Fruit fly (Drosophila melanogaster) ovary, adult (tissue): ENCODE results near the gene NitFhit.

ENCODE experiments used
- CG17801 ChIP-seq: fragments of 200-800 bp; optimal IDR thresholded peaks from 2 replicates; lab custom pipeline; 2019; ENCODE audit warnings: missing biosample characterization, mild to moderate bottlenecking, missing genetic modification characterization, moderate library complexity; ENCODE audit not compliant: partially characterized antibody

The NitFhit gene

DNA sequence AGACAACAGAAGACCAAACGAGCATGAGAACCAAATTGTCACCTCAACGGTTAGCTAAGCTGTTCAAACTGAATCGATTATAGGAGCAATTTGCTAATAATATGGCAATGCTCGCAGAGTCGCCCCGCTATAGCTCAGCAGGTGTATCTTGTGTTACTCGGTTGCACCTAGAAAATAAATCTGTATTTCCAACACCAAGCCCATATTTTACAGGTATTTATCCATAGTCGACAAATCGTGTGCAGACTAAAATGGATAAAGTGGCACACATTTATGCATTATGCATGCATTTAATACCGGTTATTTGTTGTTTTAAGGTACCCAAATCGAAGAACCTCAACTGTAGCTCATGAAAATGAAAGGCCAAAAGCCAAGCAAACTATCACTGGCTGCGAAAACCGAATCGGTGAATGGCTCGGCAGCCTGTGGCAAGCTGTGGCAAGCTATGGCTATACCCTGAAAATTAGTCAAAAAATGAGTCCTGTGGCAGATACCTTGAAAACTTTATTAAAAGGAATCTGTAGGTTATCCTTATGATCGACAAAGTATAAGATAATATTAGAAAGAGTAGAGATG, 24.5 kb upstream of the NitFhit start, which contains the start of gene Vdup1:
Vdup1 (minus strand) TSS at position 51 of the 576 bp plus-strand sequence.
- TF ChIP-seq CG17801 (GFP tag; lab: Kevin White, UChicago) = no peak

DNA sequence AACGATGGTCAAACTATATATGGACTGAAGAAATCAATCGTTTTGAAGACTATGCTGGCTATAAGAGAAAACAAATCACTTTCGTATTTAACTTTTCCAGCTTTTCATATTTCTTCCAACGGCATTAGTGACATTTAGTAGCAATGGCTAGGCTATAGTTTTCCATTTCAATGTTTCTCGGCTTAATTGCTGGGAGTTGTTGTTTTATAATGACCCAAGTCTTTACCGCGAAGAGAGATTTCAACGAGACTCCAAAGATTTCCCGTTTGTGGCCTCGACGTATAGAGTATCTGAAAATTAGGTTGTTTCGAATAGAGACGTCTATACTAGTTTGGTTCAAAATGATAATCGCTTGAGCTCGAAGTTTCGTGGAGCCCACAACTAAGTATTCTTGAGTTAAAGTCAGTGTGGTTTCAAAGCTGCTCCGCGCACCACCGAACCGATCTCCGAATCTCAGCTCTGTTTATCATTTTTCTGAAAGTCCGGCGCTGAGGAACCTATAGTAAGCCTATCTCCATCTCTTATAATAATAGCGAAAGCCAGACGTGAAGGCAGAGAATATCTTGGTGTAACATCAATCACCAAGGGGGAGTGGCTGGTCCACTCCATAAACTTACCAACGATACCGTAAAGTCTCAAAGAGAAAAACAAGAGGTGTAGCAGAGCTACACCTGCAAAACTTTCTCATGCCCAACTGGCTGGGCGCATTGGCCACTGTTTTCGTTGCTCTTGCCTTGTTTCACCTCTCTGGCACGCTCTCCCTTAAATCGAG, 23.9 kb upstream of the NitFhit start, which contains the start of gene CG13875:
CG13875 (plus strand) TSS at position 434 of the 772 bp plus-strand sequence.
- TF ChIP-seq CG17801 (GFP tag; lab: Kevin White, UChicago) = no peak

DNA sequence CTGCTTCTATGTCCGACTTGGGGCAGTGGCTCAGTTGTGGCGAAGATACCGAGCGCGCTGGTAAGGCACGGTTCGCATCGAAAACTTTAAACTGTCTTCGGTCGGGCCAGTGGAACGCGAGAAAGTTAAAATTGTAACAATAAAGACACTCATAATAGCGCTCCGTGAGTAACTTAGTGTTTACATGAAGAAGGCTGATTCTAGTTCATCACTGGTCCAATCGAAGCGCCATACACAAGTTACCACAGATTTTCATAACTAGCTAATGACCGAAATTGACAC, 23.3 kb upstream of the NitFhit start:
- peak; percentile 16 for TF ChIP-seq CG17801 (GFP tag; lab: Kevin White, UChicago)

DNA sequence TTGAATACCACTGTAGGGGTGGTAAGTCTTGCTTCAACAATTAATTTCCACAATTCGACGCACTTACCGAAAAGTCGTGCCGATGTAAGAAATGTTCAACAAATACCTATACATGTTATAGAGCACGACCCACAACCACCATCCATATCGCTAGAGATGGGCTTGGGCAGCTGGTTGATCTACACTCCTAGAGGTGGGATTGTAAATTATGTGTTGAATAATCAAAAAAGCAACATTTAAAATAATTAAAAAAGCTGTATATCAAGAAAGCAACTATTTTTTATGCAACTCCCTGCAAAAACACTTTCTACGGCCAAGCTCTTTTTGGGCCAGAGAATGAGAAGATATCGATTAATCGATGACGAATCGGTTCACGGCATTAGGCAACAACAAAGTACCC, 19.3 kb upstream of the NitFhit start, which contains the start of the genes CG34140, Mkp and Mtch:
CG34140 (minus strand) TSS at position 174 of the 400 bp plus-strand sequence.
Mkp (minus strand) TSS at position 290 of the 400 bp plus-strand sequence.
Mtch (plus strand) TSS at position 376 of the 400 bp plus-strand sequence.
- TF ChIP-seq CG17801 (GFP tag; lab: Kevin White, UChicago) = peak; percentile 87

DNA sequence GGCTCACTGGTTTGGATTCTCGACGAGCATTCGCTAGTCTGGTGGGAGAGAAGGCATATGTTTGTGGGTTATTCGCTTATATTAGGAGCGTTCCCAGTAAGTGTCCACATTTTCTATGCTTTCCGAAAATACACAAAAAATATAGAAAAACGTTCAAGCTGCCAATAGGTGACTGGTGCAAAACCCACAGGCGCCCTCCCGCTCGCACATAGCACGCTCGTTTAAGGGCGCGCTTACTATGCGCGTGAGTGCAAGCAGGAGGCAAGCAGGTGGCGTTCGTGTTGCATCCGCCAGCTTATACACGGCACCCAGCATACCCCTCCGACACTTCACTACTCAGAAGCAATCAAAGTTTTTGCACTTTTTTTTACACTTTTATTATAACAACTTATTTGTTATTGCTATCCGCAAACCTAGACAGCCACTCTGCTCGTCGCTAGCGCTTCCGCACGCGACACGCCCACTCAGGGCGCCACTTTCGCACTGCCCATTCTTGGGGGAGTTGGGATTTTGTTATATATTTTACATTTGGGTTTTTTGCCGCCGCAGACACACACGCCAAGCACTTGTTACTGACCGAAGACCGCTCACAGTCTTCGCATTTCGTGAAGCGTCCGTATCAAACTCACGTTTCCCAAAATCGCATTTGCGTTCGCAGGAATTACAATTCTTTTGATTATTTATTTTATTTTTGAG, 4.3 kb upstream of the NitFhit start:
- no peak for TF ChIP-seq CG17801 (GFP tag; lab: Kevin White, UChicago)

DNA sequence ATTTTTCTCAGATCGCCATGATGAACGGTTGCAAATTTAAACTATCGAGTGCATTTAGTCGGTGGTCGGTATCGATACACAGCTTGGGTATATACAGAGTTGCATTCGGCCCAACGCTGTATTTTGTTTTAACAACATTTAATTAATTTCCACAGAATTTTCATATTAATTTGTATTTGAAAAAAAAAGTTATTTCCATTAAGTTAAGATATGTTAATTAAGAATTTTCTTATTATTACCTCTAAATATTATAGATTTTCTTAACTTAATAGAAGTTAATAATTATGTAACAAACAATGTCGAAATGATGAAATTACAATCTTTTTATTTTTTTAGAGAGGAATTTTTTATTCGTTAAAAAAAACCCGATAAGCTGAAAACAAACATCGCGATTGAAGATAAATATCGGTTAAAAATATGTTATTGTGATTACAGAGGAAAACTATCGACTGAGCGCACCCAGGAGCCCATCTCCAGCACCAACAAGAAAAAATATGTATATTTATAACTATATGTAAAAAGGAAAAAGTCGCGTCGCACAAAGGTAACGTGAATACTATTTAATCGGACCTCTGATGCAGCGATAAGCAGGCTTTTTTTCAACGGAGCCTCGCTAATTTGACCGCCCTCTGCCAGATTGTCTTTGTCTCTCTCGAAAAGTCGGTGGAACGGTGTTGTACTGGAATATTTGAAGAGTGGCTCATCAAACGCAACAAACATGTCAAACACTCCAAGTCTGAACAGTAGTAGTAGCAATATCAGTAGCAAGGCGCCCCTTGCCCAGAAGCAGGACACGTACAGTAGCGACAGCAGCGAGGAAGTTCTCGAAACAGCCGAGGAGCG, 3.6 kb upstream of the NitFhit start, which contains the start of the genes rno and mri:
rno (minus strand) TSS at position 9 of the 843 bp plus-strand sequence.
mri (plus strand) TSS at position 421 of the 843 bp plus-strand sequence.
- TF ChIP-seq CG17801 (GFP tag; lab: Kevin White, UChicago) = peak; percentile 76

DNA sequence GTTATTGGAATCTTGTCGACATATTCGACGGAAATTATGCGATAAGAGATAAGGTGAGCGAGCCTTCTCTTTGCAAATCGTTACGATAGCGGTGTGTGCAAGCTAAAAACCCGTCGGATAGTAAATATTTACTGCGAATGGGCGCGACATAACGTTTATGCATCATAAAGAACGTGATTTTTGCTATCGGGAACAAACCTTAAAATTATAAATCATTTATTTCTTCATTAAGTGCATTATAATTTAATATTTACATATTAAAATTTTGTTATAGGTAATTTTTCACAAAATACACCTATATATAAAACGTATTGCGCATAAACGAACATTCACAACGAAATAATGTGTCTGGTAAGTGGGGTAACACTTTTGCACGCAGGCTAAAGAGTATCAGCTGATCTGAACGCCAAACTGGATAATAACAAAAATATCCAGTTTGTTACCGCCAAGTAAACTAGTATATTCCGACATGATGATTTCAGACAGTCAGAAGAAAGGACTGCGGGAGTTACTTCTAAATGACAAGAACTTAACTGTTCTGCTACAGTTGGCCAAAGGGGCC, 2.3 kb downstream of the NitFhit start, which contains the start of the genes Gk1 and CG13876:
Gk1 (minus strand) TSS at position 122 of the 562 bp plus-strand sequence.
CG13876 (plus strand) TSS at position 412 of the 562 bp plus-strand sequence.
- peak; percentile 99 for TF ChIP-seq CG17801 (GFP tag; lab: Kevin White, UChicago)

DNA sequence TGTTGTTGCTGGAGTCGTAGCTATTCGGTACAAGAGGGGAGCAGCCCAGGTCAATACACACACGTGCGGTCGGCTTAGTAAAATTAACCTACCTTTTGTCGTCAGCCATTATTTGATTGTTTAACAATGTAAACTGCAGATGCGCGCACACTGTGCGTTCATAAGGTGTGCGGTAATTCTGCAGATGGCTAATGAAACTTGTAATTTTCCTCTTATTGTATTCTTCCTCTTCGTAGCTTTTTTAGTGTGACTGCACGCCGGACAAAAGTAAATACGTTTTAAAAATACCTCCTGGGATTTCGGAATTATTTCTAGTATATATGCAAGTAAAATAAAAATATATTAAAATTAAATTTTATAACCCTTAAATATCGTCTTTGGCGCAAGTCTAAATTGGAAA, 7.7 kb downstream of the NitFhit start, which contains the start of gene Prp4k:
Prp4k (minus strand) TSS at position 258 of the 400 bp plus-strand sequence.
- TF ChIP-seq CG17801 (GFP tag; lab: Kevin White, UChicago) = peak; percentile 40

DNA sequence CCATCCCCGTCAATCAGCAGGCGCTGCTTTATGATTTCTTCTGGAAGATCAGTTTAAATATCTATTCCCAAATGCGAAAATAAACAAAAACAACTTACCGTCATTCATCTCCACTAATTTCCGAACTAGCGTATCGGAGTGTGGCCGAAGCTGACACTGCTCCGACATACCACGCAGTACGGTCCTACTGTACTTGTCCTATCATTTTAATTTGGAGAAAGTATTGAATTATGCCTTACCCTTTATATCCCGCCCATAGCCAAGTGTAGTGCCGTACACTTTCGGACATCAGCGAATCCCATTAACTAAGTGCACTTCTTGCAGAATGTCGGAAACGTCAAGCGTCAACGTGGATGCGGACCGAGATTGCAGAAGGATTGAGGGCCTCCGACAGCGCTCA, 9.0 kb downstream of the NitFhit start, which contains the start of the genes thoc7 and Dis3l2:
thoc7 (minus strand) TSS at position 168 of the 400 bp plus-strand sequence.
Dis3l2 (plus strand) TSS at position 190 of the 400 bp plus-strand sequence.
- TF ChIP-seq CG17801 (GFP tag; lab: Kevin White, UChicago) = peak; percentile 11

DNA sequence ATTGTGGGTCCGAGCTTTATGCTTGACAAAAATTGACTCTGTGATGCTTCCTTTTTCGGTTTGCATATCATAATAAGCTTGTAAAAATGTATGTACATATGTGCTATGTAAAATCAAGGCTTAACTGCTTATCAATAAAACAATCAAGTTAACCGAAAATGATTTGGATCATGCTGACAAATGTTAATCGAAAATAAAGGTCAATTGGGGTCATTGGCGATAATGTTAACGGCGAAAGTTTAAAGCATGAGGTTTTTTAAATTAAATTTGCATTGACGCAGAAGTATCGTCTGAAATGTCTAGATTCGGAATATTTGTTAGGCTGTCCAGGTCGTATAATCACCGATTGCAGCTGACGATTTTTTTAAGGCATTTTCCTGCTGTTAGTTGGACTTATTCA, 12.8 kb downstream of the NitFhit start, which contains the start of gene Kaz1-ORFB:
Kaz1-ORFB (plus strand) TSS at position 301 of the 400 bp plus-strand sequence.
- no peak for TF ChIP-seq CG17801 (GFP tag; lab: Kevin White, UChicago)

DNA sequence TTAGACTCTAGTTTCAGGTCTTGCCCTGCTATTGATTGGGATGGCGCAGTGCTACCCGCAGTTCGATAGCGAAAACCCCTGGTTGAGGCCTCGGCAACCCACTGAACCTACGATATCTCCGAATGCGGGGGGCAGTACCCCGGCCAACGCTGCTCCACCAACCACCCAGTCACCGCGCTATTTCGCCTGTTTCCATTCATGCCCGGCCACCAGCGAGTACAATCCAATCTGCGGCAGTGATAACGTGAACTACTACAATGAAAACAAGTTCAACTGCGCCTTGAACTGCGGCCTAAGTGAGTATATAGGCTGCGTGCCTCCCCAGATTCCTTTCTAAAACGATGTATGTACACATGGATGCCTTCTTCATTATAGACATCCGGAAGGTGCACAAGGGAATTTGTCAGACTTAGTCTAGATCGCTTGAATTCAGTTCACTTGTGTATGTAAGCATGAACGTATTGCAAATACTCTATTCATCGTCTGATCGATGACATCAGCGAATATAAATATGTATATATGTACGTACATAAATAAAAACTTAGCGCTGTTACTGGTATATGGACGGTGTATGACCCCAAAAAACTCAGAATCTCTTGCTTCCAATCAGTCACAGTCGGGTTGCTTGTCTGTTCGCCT, 14.1 kb downstream of the NitFhit start, which contains the start of gene CG13877:
CG13877 (plus strand) TSS at position 589 of the 639 bp plus-strand sequence.
- TF ChIP-seq CG17801 (GFP tag; lab: Kevin White, UChicago) = no peak

DNA sequence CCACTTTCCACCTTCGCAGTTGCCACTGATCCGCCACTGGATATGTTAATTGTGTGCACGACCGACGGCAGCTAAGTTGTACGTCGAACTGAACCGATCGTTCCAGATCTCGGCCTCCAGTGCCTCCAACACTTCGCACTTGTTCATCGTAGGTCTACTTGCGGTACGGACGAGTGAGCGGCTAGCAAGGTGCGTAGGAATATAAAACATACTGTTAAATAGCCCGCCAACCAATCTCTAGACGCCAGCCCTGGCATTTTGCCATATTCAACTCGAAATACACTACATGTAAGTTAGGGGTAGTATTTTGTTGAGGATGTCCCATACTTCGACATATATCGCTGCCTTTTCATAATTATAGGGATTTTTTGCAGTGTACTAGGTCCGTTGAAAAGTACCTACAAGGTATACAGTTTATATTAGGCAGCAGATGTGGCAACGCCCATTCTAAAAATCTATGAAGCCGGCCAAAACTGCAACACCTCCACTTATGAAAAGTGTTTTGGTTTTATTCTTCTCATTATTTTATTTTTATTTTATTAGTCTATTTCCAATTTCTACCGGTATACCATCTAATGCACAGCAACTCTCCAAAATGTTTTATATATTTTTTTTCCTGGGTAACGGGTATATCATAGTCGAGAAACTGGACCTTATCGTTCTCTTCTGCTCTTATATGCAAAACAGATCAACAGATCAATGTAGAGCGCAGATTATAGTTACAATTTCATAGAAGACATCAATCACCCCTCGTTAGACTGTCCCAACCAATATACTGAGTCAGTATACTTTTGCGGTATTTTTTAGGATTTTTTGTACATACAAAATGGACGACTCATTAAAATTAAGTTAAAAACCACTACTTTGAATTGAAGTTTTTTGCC, 19.7 kb downstream of the NitFhit start, which contains the start of the genes pyx and CG33229:
pyx (minus strand) TSS at position 51 of the 884 bp plus-strand sequence.
CG33229 (plus strand) TSS at position 834 of the 884 bp plus-strand sequence.
- peak; percentile 29 for TF ChIP-seq CG17801 (GFP tag; lab: Kevin White, UChicago)
